Worm (Caenorhabditis elegans): ENCODE data around the gene cest-35.2.

ce11 chrV:5269024-5269535 lies 32.1 kb upstream of the cest-35.2 start, which contains the start of gene penr-1:
- TF ChIP-seq mls-2 (tag; optimal IDR thresholded peaks at IDR 0.05) (no peak), ztf-11 (tag; optimal IDR thresholded peaks at IDR 0.05) (no peak), lsy-2 (tag; optimal IDR thresholded peaks at IDR 0.05) (peak; percentile 26), lin-13 (tag; optimal IDR thresholded peaks at IDR 0.05) (peak; percentile 22), unc-39 (tag; optimal IDR thresholded peaks at IDR 0.05) (no peak), sptf-1 (tag; optimal IDR thresholded peaks at IDR 0.05) (no peak), elt-3 (tag; optimal IDR thresholded peaks at IDR 0.05) (no peak), mep-1 (tag; optimal IDR thresholded peaks at IDR 0.05) (peak; percentile 41)

All from whole organism, mixed stage, embryonic.